Worm (Caenorhabditis elegans) whole organism, young adult: ENCODE measurements around the gene F23A7.5.

ENCODE experiments used
- B0035.1 ChIP-seq: sonication (generic microtip); optimal IDR thresholded peaks from 2 replicates; lab custom pipeline; 2016; ENCODE audit warnings: missing genetic modification characterization, mild to moderate bottlenecking, missing compliant biosample characterization, missing genotype, missing genetic modification reagents
- B0336.3 ChIP-seq: fragments of 200-800 bp; sonication (Bioruptor generic); IDR thresholded peaks from 2 replicates; pipeline ENCODE4 v1.3.6; 2022; ENCODE audit warnings: missing genetic modification characterization, missing compliant biosample characterization
- C17E4.6 ChIP-seq: fragments of 200-800 bp; sonication (Bioruptor generic); IDR thresholded peaks from 2 replicates; pipeline ENCODE4 v1.3.6; 2022; ENCODE audit warnings: missing genetic modification reagents, missing genetic modification characterization, missing compliant biosample characterization
- F33H1.4 ChIP-seq: fragments of 200-800 bp; sonication (Bioruptor generic); IDR thresholded peaks from 2 replicates; pipeline ENCODE4 v1.3.6; 2022; ENCODE audit warnings: missing genetic modification reagents, missing genetic modification characterization, missing compliant biosample characterization
- F39B2.1 ChIP-seq: fragments of 200-800 bp; sonication (Bioruptor generic); IDR thresholded peaks from 2 replicates; pipeline ENCODE4 v1.3.6; 2022; ENCODE audit warnings: missing genetic modification reagents, missing genetic modification characterization, missing compliant biosample characterization
- F52B5.7 ChIP-seq: sonication (generic microtip); optimal IDR thresholded peaks from 2 replicates; lab custom pipeline; 2016; ENCODE audit warnings: mild to moderate bottlenecking, missing genetic modification characterization, missing compliant biosample characterization
- F57C9.4 ChIP-seq: sonication (generic microtip); optimal IDR thresholded peaks from 2 replicates; lab custom pipeline; 2017; ENCODE audit warnings: mild to moderate bottlenecking, missing genetic modification characterization, missing compliant biosample characterization
- K11D2.4 ChIP-seq: fragments of 200-800 bp; sonication (Bioruptor generic); IDR thresholded peaks from 2 replicates; pipeline ENCODE4 v1.3.6; 2022; ENCODE audit warnings: missing genetic modification reagents, missing genetic modification characterization, missing compliant biosample characterization
- K12H6.12 ChIP-seq: fragments of 200-800 bp; sonication (Bioruptor generic); optimal IDR thresholded peaks from 2 replicates; lab custom pipeline; 2018; ENCODE audit warnings: mild to moderate bottlenecking, missing genetic modification characterization, missing compliant biosample characterization
- T07F8.4 ChIP-seq: sonication (generic microtip); optimal IDR thresholded peaks from 2 replicates; lab custom pipeline; 2016; ENCODE audit warnings: mild to moderate bottlenecking, missing genetic modification characterization, moderate library complexity, missing compliant biosample characterization
- Y53G8AR.9 ChIP-seq: fragments of 200-800 bp; sonication (Bioruptor generic); conservative IDR thresholded peaks from 2 replicates; pipeline ENCODE4 v1.3.6; 2022; ENCODE audit warnings: missing genetic modification reagents, missing genetic modification characterization, missing compliant biosample characterization
- Y56A3A.18 ChIP-seq: fragments of 200-800 bp; sonication (Bioruptor generic); IDR thresholded peaks from 2 replicates; pipeline ENCODE4 v1.3.6; 2022; ENCODE audit warnings: missing genetic modification reagents, missing genetic modification characterization, missing compliant biosample characterization
- Y95B8A.8 ChIP-seq: fragments of 200-800 bp; sonication (Bioruptor generic); IDR thresholded peaks from 2 replicates; pipeline ENCODE4 v1.3.6; 2022; ENCODE audit warnings: missing genetic modification reagents, missing genetic modification characterization, missing compliant biosample characterization
- akir-1 ChIP-seq: fragments of 200-800 bp; sonication (Bioruptor generic); optimal IDR thresholded peaks from 2 replicates; lab custom pipeline; 2018; ENCODE audit warnings: mild to moderate bottlenecking, missing genetic modification characterization, moderate library complexity, missing compliant biosample characterization
- aptf-3 ChIP-seq: fragments of 200-800 bp; sonication (Bioruptor generic); IDR thresholded peaks from 2 replicates; pipeline ENCODE4 v1.3.6; 2022; ENCODE audit warnings: missing genetic modification characterization, missing compliant biosample characterization
- attf-3 ChIP-seq: fragments of 200-800 bp; sonication (Bioruptor generic); conservative IDR thresholded peaks from 2 replicates; pipeline ENCODE4 v1.3.6; 2022; ENCODE audit warnings: missing genetic modification reagents, missing genetic modification characterization, missing compliant biosample characterization
- ccch-3 ChIP-seq: fragments of 200-800 bp; sonication (Bioruptor generic); optimal IDR thresholded peaks from 2 replicates; lab custom pipeline; 2018; ENCODE audit warnings: mild to moderate bottlenecking, missing genetic modification characterization, missing compliant biosample characterization
- cebp-1 ChIP-seq, 2 experiments: fragments of 200-800 bp in 1 of 2; sonication (Bioruptor generic) in 1 of 2; sonication (generic microtip) in 1 of 2; IDR thresholded peaks in 1 of 2; optimal IDR thresholded peaks in 1 of 2; 2 replicates each; pipeline versions ENCODE4 v1.3.6 to Lab custom; 2017 to 2022; ENCODE audit warnings: missing compliant biosample characterization in 2 of 2, missing genetic modification characterization in 2 of 2, mild to moderate bottlenecking in 1 of 2, missing genetic modification reagents in 1 of 2, moderate library complexity in 1 of 2
- ceh-27 ChIP-seq: fragments of 200-800 bp; sonication (Bioruptor generic); optimal IDR thresholded peaks from 2 replicates; lab custom pipeline; 2018; ENCODE audit warnings: mild to moderate bottlenecking, missing genetic modification characterization, moderate library complexity, missing compliant biosample characterization
- ceh-40 ChIP-seq: fragments of 200-800 bp; sonication (Bioruptor generic); IDR thresholded peaks from 2 replicates; pipeline ENCODE4 v1.3.6; 2022; ENCODE audit warnings: missing genetic modification characterization, missing compliant biosample characterization
- ceh-58 ChIP-seq: fragments of 200-800 bp; sonication (Bioruptor generic); IDR thresholded peaks from 2 replicates; pipeline ENCODE4 v1.3.6; 2022; ENCODE audit warnings: missing genetic modification characterization, missing compliant biosample characterization
- ceh-79 ChIP-seq: sonication (generic microtip); optimal IDR thresholded peaks from 2 replicates; lab custom pipeline; 2017; ENCODE audit warnings: mild to moderate bottlenecking, missing genetic modification characterization, missing compliant biosample characterization
- ceh-91 ChIP-seq: fragments of 200-800 bp; sonication (Bioruptor generic); IDR thresholded peaks from 2 replicates; pipeline ENCODE4 v1.3.6; 2022; ENCODE audit warnings: missing genetic modification reagents, missing genetic modification characterization, missing compliant biosample characterization
- dpl-1 ChIP-seq: fragments of 150-350 bp; optimal IDR thresholded peaks from 2 replicates; lab custom pipeline; 2014; ENCODE audit warnings: missing biosample characterization, missing genetic modification reagents, missing genetic modification characterization
- egrh-3 ChIP-seq: fragments of 200-800 bp; sonication (Bioruptor generic); IDR thresholded peaks from 2 replicates; pipeline ENCODE4 v1.3.6; 2022; ENCODE audit warnings: missing genetic modification reagents, missing genetic modification characterization, missing compliant biosample characterization
- ets-4 ChIP-seq: fragments of 200-800 bp; sonication (Bioruptor generic); optimal IDR thresholded peaks from 2 replicates; lab custom pipeline; 2018; ENCODE audit warnings: mild to moderate bottlenecking, missing genetic modification characterization, missing compliant biosample characterization
- hlh-26 ChIP-seq: fragments of 200-800 bp; sonication (Bioruptor generic); conservative IDR thresholded peaks from 2 replicates; pipeline ENCODE4 v1.3.6; 2022; ENCODE audit warnings: missing genetic modification reagents, missing genetic modification characterization, missing compliant biosample characterization
- hmg-1.2 ChIP-seq: fragments of 200-800 bp; sonication (Bioruptor generic); IDR thresholded peaks from 2 replicates; pipeline ENCODE4 v1.3.6; 2022; ENCODE audit warnings: missing genetic modification reagents, missing genetic modification characterization, missing compliant biosample characterization
- lag-1 ChIP-seq: fragments of 200-800 bp; sonication (Bioruptor generic); IDR thresholded peaks from 2 replicates; pipeline ENCODE4 v1.3.6; 2022; ENCODE audit warnings: missing genetic modification reagents, missing genetic modification characterization, missing compliant biosample characterization
- lin-35 ChIP-seq, 3 experiments: fragments of 150-350 bp in 2 of 3; sonication (generic microtip) in 1 of 3; optimal IDR thresholded peaks; 2 replicates each; lab custom pipeline; 2014 to 2018; ENCODE audit warnings: missing biosample characterization in 3 of 3, missing genetic modification characterization in 3 of 3, missing genetic modification reagents in 3 of 3
- lin-54 ChIP-seq: fragments of 200-800 bp; sonication (Bioruptor generic); optimal IDR thresholded peaks from 2 replicates; lab custom pipeline; 2018; ENCODE audit warnings: mild to moderate bottlenecking, missing genetic modification characterization, missing compliant biosample characterization
- lir-1 ChIP-seq: fragments of 200-800 bp; sonication (Bioruptor generic); conservative IDR thresholded peaks from 2 replicates; pipeline ENCODE4 v1.3.6; 2022; ENCODE audit warnings: missing genetic modification reagents, missing genetic modification characterization, missing compliant biosample characterization
- nfyb-1 ChIP-seq: fragments of 200-800 bp; sonication (Bioruptor generic); IDR thresholded peaks from 2 replicates; pipeline ENCODE4 v1.3.6; 2022; ENCODE audit warnings: missing genetic modification reagents, missing genetic modification characterization, missing compliant biosample characterization
- pbrm-1 ChIP-seq: fragments of 200-800 bp; sonication (Bioruptor generic); IDR thresholded peaks from 2 replicates; pipeline ENCODE4 v1.3.6; 2022; ENCODE audit warnings: missing genetic modification reagents, missing genetic modification characterization, missing compliant biosample characterization
- rec-8 ChIP-seq, 2 experiments: sonication (generic microtip); optimal IDR thresholded peaks; 2 replicates each; lab custom pipeline; 2016; ENCODE audit warnings: mild to moderate bottlenecking in 2 of 2, missing genetic modification characterization in 2 of 2, missing genetic modification reagents in 2 of 2, missing genotype in 2 of 2, missing biosample characterization in 1 of 2, missing compliant biosample characterization in 1 of 2, moderate library complexity in 1 of 2
- snpc-4 ChIP-seq, 5 experiments: fragments of 150-350 bp in 1 of 5; sonication (generic microtip) in 4 of 5; optimal IDR thresholded peaks; 2 replicates each; lab custom pipeline; 2014 to 2018; ENCODE audit warnings: missing genetic modification characterization in 5 of 5, missing biosample characterization in 3 of 5, antibody characterized with exemption in 2 of 5, mild to moderate bottlenecking in 2 of 5, missing compliant biosample characterization in 2 of 5, missing genotype in 2 of 5, moderate library complexity in 2 of 5, missing genetic modification reagents in 1 of 5
- tbx-9 ChIP-seq: sonication (generic microtip); optimal IDR thresholded peaks from 2 replicates; lab custom pipeline; 2016; ENCODE audit warnings: borderline replicate concordance, missing genetic modification characterization, inconsistent platforms, missing compliant biosample characterization
- unc-130 ChIP-seq: sonication (generic microtip); optimal IDR thresholded peaks from 2 replicates; lab custom pipeline; 2016; ENCODE audit warnings: missing genetic modification reagents, missing genetic modification characterization, missing compliant biosample characterization
- unc-62 ChIP-seq: fragments of 150-350 bp; optimal IDR thresholded peaks from 2 replicates; lab custom pipeline; 2014; ENCODE audit warnings: missing biosample characterization, missing genetic modification reagents, missing genetic modification characterization
- zim-3 ChIP-seq: sonication (generic microtip); optimal IDR thresholded peaks from 2 replicates; lab custom pipeline; 2017; ENCODE audit warnings: mild to moderate bottlenecking, missing genetic modification characterization, moderate library complexity, missing compliant biosample characterization
- ztf-18 ChIP-seq: sonication (generic microtip); optimal IDR thresholded peaks from 2 replicates; lab custom pipeline; 2016; ENCODE audit warnings: missing genotype, mild to moderate bottlenecking, missing genetic modification characterization, missing compliant biosample characterization
- ztf-3 ChIP-seq: fragments of 200-800 bp; sonication (Bioruptor generic); optimal IDR thresholded peaks from 2 replicates; lab custom pipeline; 2018; ENCODE audit warnings: mild to moderate bottlenecking, missing genetic modification characterization, missing compliant biosample characterization

F23A7.5 gene

DNA sequence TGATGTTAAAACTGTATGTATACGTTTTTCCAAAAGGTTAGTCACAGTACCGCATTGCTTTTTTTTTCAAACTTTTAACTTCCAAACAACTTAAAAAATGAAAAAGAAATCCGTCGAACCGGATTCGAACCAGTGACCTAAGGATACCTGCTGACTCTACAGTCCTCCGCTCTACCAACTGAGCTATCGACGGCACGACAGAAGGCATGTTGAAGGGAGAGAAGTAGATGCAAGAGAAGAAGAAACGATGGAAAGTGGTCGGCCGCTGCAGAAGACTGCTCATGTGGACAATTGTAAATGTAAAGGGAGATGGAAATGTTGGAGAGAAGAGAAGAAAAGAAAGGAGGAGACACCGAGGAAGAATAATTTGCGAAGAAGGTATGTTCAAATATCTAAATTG, 19.1 kb upstream of the F23A7.5 start (continued):
- TF ChIP-seq ztf-3 (GFP tag; lab: Kevin White, UChicago) (peak; percentile 30), attf-3 (GFP tag; lab: Robert Waterston, UW) (peak; percentile 52), akir-1 (GFP tag; lab: Kevin White, UChicago) (peak; percentile 76), lin-35 (GFP tag; optimal IDR thresholded peaks at IDR 0.05; lab: Kevin White, UChicago) (peak in 2 of 3 experiments; percentile 5 to 89), tbx-9 (peak; percentile 6), Y95B8A.8 (GFP tag; lab: Robert Waterston, UW) (peak; percentile 57; the same call in 1 of the 2 replicates), Y53G8AR.9 (GFP tag; lab: Robert Waterston, UW) (peak; percentile 89), ztf-18 (peak; percentile 59), ets-4 (GFP tag; lab: Kevin White, UChicago) (peak; percentile 67), hlh-26 (GFP tag; lab: Robert Waterston, UW) (no peak), ceh-40 (GFP tag; lab: Robert Waterston, UW) (peak; percentile 80), B0336.3 (GFP tag; lab: Robert Waterston, UW) (peak; percentile 86), cebp-1 (GFP tag; IDR thresholded peaks at IDR 0.05; lab: Robert Waterston, UW) (peak; percentile 74), cebp-1 (tag; optimal IDR thresholded peaks at IDR 0.05; lab: Kevin White, UChicago) (peak; percentile 88), lir-1 (GFP tag; lab: Robert Waterston, UW) (peak; percentile 52), lin-54 (GFP tag; lab: Kevin White, UChicago) (peak; percentile 77), ceh-27 (GFP tag; lab: Kevin White, UChicago) (peak; percentile 87), hmg-1.2 (GFP tag; lab: Robert Waterston, UW) (peak; percentile 92), C17E4.6 (GFP tag; lab: Robert Waterston, UW) (peak; percentile 39; the same call in 1 of the 2 replicates), T07F8.4 (tag; lab: Kevin White, UChicago) (peak; percentile 85), nfyb-1 (GFP tag; lab: Robert Waterston, UW) (peak; percentile 93), ceh-79 (no peak), F52B5.7 (tag; lab: Kevin White, UChicago) (peak; percentile 89), zim-3 (tag; lab: Kevin White, UChicago) (peak; percentile 80), rec-8 (tag; optimal IDR thresholded peaks at IDR 0.05; lab: Kevin White, UChicago) (peak; percentile 63 to 82), dpl-1 (peak; percentile 16), snpc-4 (GFP tag; optimal IDR thresholded peaks at IDR 0.05; lab: Kevin White, UChicago) (peak; percentile 76), snpc-4 (tag; optimal IDR thresholded peaks at IDR 0.05; lab: Kevin White, UChicago) (peak; percentile 82 to 89 (median 87)), egrh-3 (GFP tag; lab: Robert Waterston, UW) (peak; percentile 81), K11D2.4 (GFP tag; lab: Robert Waterston, UW) (peak; percentile 92), unc-62 (no peak)
- TF ChIP-seq, all 124 proteins: peak for 106

DNA sequence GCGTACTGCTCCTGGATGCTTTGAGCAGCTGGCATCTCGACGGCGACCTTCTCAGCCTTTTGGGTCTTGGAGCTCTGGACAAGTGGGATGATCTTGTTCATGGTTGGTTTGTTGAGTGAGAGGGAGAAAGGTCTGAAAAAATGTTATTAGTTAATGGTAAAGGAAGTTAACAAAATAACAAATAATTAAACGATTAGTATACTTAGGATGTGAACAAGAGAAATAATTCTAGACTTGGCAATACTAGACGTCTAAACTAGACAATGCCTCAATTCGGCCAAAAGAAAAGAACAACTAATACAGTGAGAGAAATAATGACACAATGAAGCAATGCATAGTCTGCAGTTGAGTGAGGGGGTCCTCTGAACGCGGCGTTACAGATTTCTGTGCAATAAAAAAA, 18.2 kb upstream of the F23A7.5 start, which contains the start of gene R11.4:
TSS of gene R11.4 (minus strand) at position 101 of the 400 bp plus-strand sequence.
- TF ChIP-seq F57C9.4 (tag; lab: Kevin White, UChicago) (no peak), K12H6.12 (no peak), aptf-3 (no peak), unc-130 (GFP tag; lab: Kevin White, UChicago) (no peak), B0035.1 (no peak), egrh-3 (GFP tag; lab: Robert Waterston, UW) (no peak), rec-8 (tag; optimal IDR thresholded peaks at IDR 0.05; lab: Kevin White, UChicago) (no peak), lin-54 (GFP tag; lab: Kevin White, UChicago) (no peak), F33H1.4 (no peak), lag-1 (GFP tag; lab: Robert Waterston, UW) (no peak), F39B2.1 (GFP tag; lab: Robert Waterston, UW) (no peak), ccch-3 (no peak), zim-3 (tag; lab: Kevin White, UChicago) (no peak), ceh-91 (GFP tag; lab: Robert Waterston, UW) (no peak), ztf-18 (no peak), Y53G8AR.9 (GFP tag; lab: Robert Waterston, UW) (no peak), pbrm-1 (no peak), ceh-79 (no peak), ceh-58 (GFP tag; lab: Robert Waterston, UW) (no peak), Y56A3A.18 (GFP tag; lab: Robert Waterston, UW) (no peak)
